Worm (Caenorhabditis elegans) whole organism, L1 larva: Measurements from ENCODE around the gene B0001.7.

Experiments used
- C34B4.2 ChIP-seq: sonication (generic microtip); optimal IDR thresholded peaks from 2 replicates; lab custom pipeline; 2017; ENCODE audit warnings: mild to moderate bottlenecking, missing genetic modification characterization, missing compliant biosample characterization
- aha-1 ChIP-seq: fragments of 150-350 bp; optimal IDR thresholded peaks from 2 replicates; lab custom pipeline; 2014; ENCODE audit warnings: missing biosample characterization, missing genetic modification characterization
- ama-1 ChIP-seq: fragments of 150-350 bp; optimal IDR thresholded peaks from 2 replicates; lab custom pipeline; 2014
- ces-1 ChIP-seq: fragments of 150-350 bp; optimal IDR thresholded peaks from 2 replicates; lab custom pipeline; 2014; ENCODE audit warnings: missing biosample characterization, missing genetic modification reagents, missing genetic modification characterization
- fkh-10 ChIP-seq: sonication (generic microtip); optimal IDR thresholded peaks from 2 replicates; lab custom pipeline; 2017; ENCODE audit warnings: missing biosample characterization, missing genetic modification reagents, missing genetic modification characterization
- grh-1 ChIP-seq: fragments of 200-800 bp; sonication (Bioruptor generic); IDR thresholded peaks from 2 replicates; pipeline ENCODE4 v1.3.6; 2022; ENCODE audit warnings: missing genetic modification reagents, missing genetic modification characterization, missing compliant biosample characterization
- hlh-4 ChIP-seq: sonication (generic microtip); optimal IDR thresholded peaks from 2 replicates; lab custom pipeline; 2016; ENCODE audit warnings: mild to moderate bottlenecking, missing genetic modification characterization, missing compliant biosample characterization
- jun-1 ChIP-seq: fragments of 150-350 bp; optimal IDR thresholded peaks from 2 replicates; lab custom pipeline; 2014; ENCODE audit warnings: missing biosample characterization, missing genetic modification reagents, missing genetic modification characterization
- lin-39 ChIP-seq: fragments of 150-350 bp; optimal IDR thresholded peaks from 2 replicates; lab custom pipeline; 2014; ENCODE audit warnings: missing biosample characterization, missing genetic modification reagents, missing genetic modification characterization
- nhr-12 ChIP-seq: sonication (generic microtip); optimal IDR thresholded peaks from 2 replicates; lab custom pipeline; 2017; ENCODE audit warnings: missing biosample characterization, missing genetic modification characterization
- sox-4 ChIP-seq: sonication (generic microtip); optimal IDR thresholded peaks from 2 replicates; lab custom pipeline; 2016; ENCODE audit warnings: missing genetic modification characterization, missing compliant biosample characterization
- sptf-1 ChIP-seq: fragments of 150-350 bp; optimal IDR thresholded peaks from 2 replicates; lab custom pipeline; 2014; ENCODE audit warnings: missing biosample characterization, missing genetic modification characterization
- zag-1 ChIP-seq: fragments of 150-350 bp; optimal IDR thresholded peaks from 2 replicates; lab custom pipeline; 2014; ENCODE audit warnings: missing biosample characterization, missing genetic modification characterization

ce11 chrIV:12154195-12154677, at the start of gene B0001.7:
- TF ChIP-seq ama-1 (lab: Kevin White, UChicago) (no peak), sptf-1 (tag; lab: Kevin White, UChicago) (no peak), ces-1 (GFP tag; lab: Kevin White, UChicago) (no peak), C34B4.2 (no peak), fkh-10 (GFP tag; lab: Kevin White, UChicago) (no peak), zag-1 (no peak), sox-4 (tag; lab: Kevin White, UChicago) (no peak), hlh-4 (tag; lab: Kevin White, UChicago) (no peak), grh-1 (GFP tag; lab: Robert Waterston, UW) (no peak), nhr-12 (no peak), aha-1 (no peak), lin-39 (no peak), jun-1 (tag; lab: Kevin White, UChicago) (no peak)
